Worm (Caenorhabditis elegans): Measurements from ENCODE around the gene adr-2.

adr-2 gene

DNA sequence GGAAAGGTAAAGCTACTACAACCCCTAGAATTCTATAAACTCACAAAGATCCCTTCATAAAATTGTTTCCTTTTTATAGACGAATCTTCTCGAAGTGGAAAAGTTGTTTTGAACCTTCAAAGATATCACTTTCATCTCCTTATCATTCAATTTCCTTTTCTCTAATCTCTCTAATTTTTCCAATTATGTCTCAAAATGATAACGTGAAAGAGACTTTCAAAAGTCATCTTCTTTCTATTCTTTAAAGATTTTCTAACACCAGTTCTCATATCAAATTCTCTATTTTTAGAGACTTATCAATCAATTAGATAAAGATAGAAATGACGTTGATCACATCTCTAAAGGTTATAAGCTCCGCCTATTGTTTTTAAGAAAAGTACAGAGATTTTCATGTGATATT is 33.2 kb downstream of the adr-2 start:
- TF ChIP-seq R02D3.7 (tag; optimal IDR thresholded peaks at IDR 0.05) (no peak), mep-1 (tag; optimal IDR thresholded peaks at IDR 0.05) (peak; percentile 25), F10B5.3 (tag; optimal IDR thresholded peaks at IDR 0.05) (no peak), dve-1 (tag; optimal IDR thresholded peaks at IDR 0.05; ENCODE audit: insufficient read depth) (peak; percentile 17), cey-2 (tag; optimal IDR thresholded peaks at IDR 0.05; ENCODE audit: borderline replicate concordance, insufficient read depth) (peak; percentile 17)

DNA sequence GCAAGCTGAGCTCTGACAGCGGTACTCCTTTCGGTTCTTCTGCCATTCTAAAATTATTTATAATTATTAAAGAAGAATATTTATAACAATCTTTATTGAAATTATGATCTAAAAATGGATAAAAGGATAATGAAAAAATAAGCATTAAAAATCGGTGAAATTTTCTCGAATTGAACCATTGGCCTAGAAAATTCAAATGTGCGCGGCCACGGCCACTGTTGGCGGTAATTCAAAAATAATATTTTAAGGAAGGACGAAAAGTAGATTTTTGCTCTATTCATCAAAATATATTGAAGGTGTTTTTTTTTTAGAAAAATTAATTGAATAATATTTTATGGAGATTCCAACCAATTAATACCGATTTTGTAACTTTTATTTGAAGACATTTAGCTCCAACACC is 33.8 kb downstream of the adr-2 start, which contains the start of gene pfd-5:
pfd-5 (minus strand) TSS at position 47 of the 400 bp plus-strand sequence.
- TF ChIP-seq dpl-1 (GFP tag; optimal IDR thresholded peaks at IDR 0.05): peak; percentile 92
- TF ChIP-seq rbr-2 (tag; optimal IDR thresholded peaks at IDR 0.05): no peak
- no peak for TF ChIP-seq Y5F2A.4 (GFP tag; optimal IDR thresholded peaks at IDR 0.05)
- no peak for TF ChIP-seq daf-16 (GFP tag; optimal IDR thresholded peaks at IDR 0.05)
- TF ChIP-seq daf-16 (tag; optimal IDR thresholded peaks at IDR 0.05): peak; percentile 15
- TF ChIP-seq ceh-20 (GFP tag; IDR thresholded peaks at IDR 0.05): no peak
- no peak for TF ChIP-seq nhr-6 (tag; optimal IDR thresholded peaks at IDR 0.05)
- TF ChIP-seq nhr-237 (tag; optimal IDR thresholded peaks at IDR 0.05): no peak
- no peak for TF ChIP-seq egl-27 (tag; optimal IDR thresholded peaks at IDR 0.05)
- TF ChIP-seq ces-1 (GFP tag; optimal IDR thresholded peaks at IDR 0.05): no peak
- TF ChIP-seq spr-3 (GFP tag; optimal IDR thresholded peaks at IDR 0.05): no peak
- no peak for TF ChIP-seq cey-2 (tag; optimal IDR thresholded peaks at IDR 0.05; ENCODE audit: borderline replicate concordance, insufficient read depth)
- no peak for TF ChIP-seq nhr-11 (tag; optimal IDR thresholded peaks at IDR 0.05)
- no peak for TF ChIP-seq skn-1 (tag; optimal IDR thresholded peaks at IDR 0.05)
- TF ChIP-seq nhr-102 (tag; optimal IDR thresholded peaks at IDR 0.05): no peak
- TF ChIP-seq dmd-8 (GFP tag; IDR thresholded peaks at IDR 0.05): no peak
- TF ChIP-seq fkh-10 (GFP tag; optimal IDR thresholded peaks at IDR 0.05): no peak
- TF ChIP-seq jun-1 (tag; optimal IDR thresholded peaks at IDR 0.05): no peak
- TF ChIP-seq mep-1 (tag; optimal IDR thresholded peaks at IDR 0.05): peak; percentile 41
- TF ChIP-seq Y75B8A.6 (GFP tag; IDR thresholded peaks at IDR 0.05): no peak
- no peak for TF ChIP-seq nhr-48 (tag; optimal IDR thresholded peaks at IDR 0.05)
- no peak for TF ChIP-seq daf-8 (GFP tag; IDR thresholded peaks at IDR 0.05)
- TF ChIP-seq ceh-28 (tag; optimal IDR thresholded peaks at IDR 0.05): no peak
- TF ChIP-seq tra-1 (GFP tag; IDR thresholded peaks at IDR 0.05): no peak
- TF ChIP-seq pqm-1 (tag; optimal IDR thresholded peaks at IDR 0.05): no peak
- TF ChIP-seq hlh-30 (tag; optimal IDR thresholded peaks at IDR 0.05; ENCODE audit: insufficient read depth): peak; percentile 36
- TF ChIP-seq duxl-1 (tag; optimal IDR thresholded peaks at IDR 0.05; ENCODE audit: poor library complexity): no peak
- TF ChIP-seq hlh-11 (tag; optimal IDR thresholded peaks at IDR 0.05): no peak
- no peak for TF ChIP-seq dmd-9 (GFP tag; IDR thresholded peaks at IDR 0.05)
- TF ChIP-seq nhr-111 (GFP tag; optimal IDR thresholded peaks at IDR 0.05): no peak
- TF ChIP-seq lin-38 (GFP tag; IDR thresholded peaks at IDR 0.05): peak; percentile 53
- no peak for TF ChIP-seq lir-3 (tag; optimal IDR thresholded peaks at IDR 0.05)
- TF ChIP-seq spr-1 (tag; optimal IDR thresholded peaks at IDR 0.05): no peak
- TF ChIP-seq gei-8 (GFP tag; optimal IDR thresholded peaks at IDR 0.05): no peak
- no peak for TF ChIP-seq Y105C5A.15 (GFP tag; IDR thresholded peaks at IDR 0.05)
- peak in 1 of 2 experiments; percentile 84 for TF ChIP-seq lsy-2 (tag; optimal IDR thresholded peaks at IDR 0.05)
- TF ChIP-seq snpc-1.2 (GFP tag; IDR thresholded peaks at IDR 0.05): no peak
- TF ChIP-seq F44E2.7 (GFP tag; IDR thresholded peaks at IDR 0.05): no peak
- peak in 1 of 2 experiments; percentile 88 for TF ChIP-seq hif-1 (tag; optimal IDR thresholded peaks at IDR 0.05)
- TF ChIP-seq aly-2 (tag; optimal IDR thresholded peaks at IDR 0.05): no peak
- no peak for TF ChIP-seq ceh-82 (tag; optimal IDR thresholded peaks at IDR 0.05)
- TF ChIP-seq hmg-1.1 (GFP tag; IDR thresholded peaks at IDR 0.05): no peak
- no peak for TF ChIP-seq nhr-28 (tag; optimal IDR thresholded peaks at IDR 0.05)
- TF ChIP-seq nhr-42 (GFP tag; IDR thresholded peaks at IDR 0.05): no peak
- no peak for TF ChIP-seq zag-1 (tag; optimal IDR thresholded peaks at IDR 0.05)
- TF ChIP-seq mdt-29 (GFP tag; IDR thresholded peaks at IDR 0.05): no peak
- no peak for TF ChIP-seq mdl-1 (tag; optimal IDR thresholded peaks at IDR 0.05)

Data from whole organism, L4 larva.